Worm (Caenorhabditis elegans): ENCODE data around the gene H03E18.2.

DNA sequence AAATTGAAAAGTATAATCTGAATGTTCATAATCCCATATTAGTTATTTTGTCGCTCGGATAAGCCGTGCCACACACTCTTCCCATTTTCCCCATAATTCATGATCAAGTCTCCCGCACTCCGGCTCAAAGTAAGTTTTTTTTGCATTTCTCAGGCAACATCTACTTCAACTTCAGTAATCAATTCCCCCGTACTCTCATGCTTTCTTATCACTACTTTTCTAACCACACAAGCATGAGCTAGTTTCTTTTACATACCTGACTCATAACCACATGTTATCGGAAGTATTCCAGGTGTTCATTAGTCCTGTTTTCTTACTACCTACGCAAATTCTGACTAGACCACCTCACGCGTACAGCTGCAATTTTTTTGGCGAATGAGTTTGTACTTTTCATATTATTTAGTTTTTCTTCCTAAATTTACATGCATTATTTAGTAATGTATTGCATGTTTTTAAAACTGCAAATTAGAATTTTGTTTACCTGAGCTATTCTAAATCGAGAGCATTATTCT is 46.3 kb upstream of the H03E18.2 start:
- TF ChIP-seq ets-4 (GFP tag; optimal IDR thresholded peaks at IDR 0.05): no peak
- no peak for TF ChIP-seq sdz-38 (tag; optimal IDR thresholded peaks at IDR 0.05)
- TF ChIP-seq T07F8.4 (tag; optimal IDR thresholded peaks at IDR 0.05): no peak
- TF ChIP-seq cebp-2 (GFP tag; IDR thresholded peaks at IDR 0.05): no peak
- TF ChIP-seq F37B4.10 (GFP tag; IDR thresholded peaks at IDR 0.05): no peak
- TF ChIP-seq Y56A3A.18 (GFP tag; IDR thresholded peaks at IDR 0.05): no peak
- no peak for TF ChIP-seq unc-130 (GFP tag; optimal IDR thresholded peaks at IDR 0.05)
- TF ChIP-seq nfyb-1 (GFP tag; IDR thresholded peaks at IDR 0.05): no peak
- no peak for TF ChIP-seq Y53F4B.3 (GFP tag; IDR thresholded peaks at IDR 0.05)
- no peak for TF ChIP-seq Y79H2A.3 (GFP tag; conservative IDR thresholded peaks at IDR 0.05)
- TF ChIP-seq F57A8.1 (GFP tag; optimal IDR thresholded peaks at IDR 0.05): no peak
- no peak for TF ChIP-seq snpc-4 (GFP tag; optimal IDR thresholded peaks at IDR 0.05)
- TF ChIP-seq snpc-4 (tag; optimal IDR thresholded peaks at IDR 0.05): no peak
- no peak for TF ChIP-seq lin-54 (GFP tag; optimal IDR thresholded peaks at IDR 0.05)
